Worm (Caenorhabditis elegans) whole organism, L1 larva: ENCODE data around the gene ZK970.8.
"Not testable (repeated sequence)": the region's sequence is repeated elsewhere in the genome, so short reads cannot be mapped to it uniquely, and the experiment has no call there.

Experiments
- C04F5.9 ChIP-seq: sonication (generic microtip); optimal IDR thresholded peaks from 2 replicates; lab custom pipeline; 2016; ENCODE audit warnings: missing genetic modification characterization, missing compliant biosample characterization
- F16B12.6 ChIP-seq: fragments of 150-350 bp; optimal IDR thresholded peaks from 2 replicates; lab custom pipeline; 2014; ENCODE audit warnings: missing biosample characterization, missing genetic modification characterization
- aha-1 ChIP-seq: fragments of 150-350 bp; optimal IDR thresholded peaks from 2 replicates; lab custom pipeline; 2014; ENCODE audit warnings: missing biosample characterization, missing genetic modification characterization
- aly-2 ChIP-seq: fragments of 150-350 bp; optimal IDR thresholded peaks from 2 replicates; lab custom pipeline; 2014; ENCODE audit warnings: missing biosample characterization, missing genetic modification characterization
- ama-1 ChIP-seq: fragments of 150-350 bp; optimal IDR thresholded peaks from 2 replicates; lab custom pipeline; 2014
- ceh-82 ChIP-seq, 3 experiments: fragments of 150-350 bp in 1 of 3; sonication (generic microtip) in 2 of 3; optimal IDR thresholded peaks; 2 replicates each; lab custom pipeline; 2014 to 2017; ENCODE audit warnings: missing biosample characterization in 3 of 3, missing genetic modification characterization in 3 of 3
- ceh-88 ChIP-seq: fragments of 200-800 bp; sonication (Bioruptor generic); IDR thresholded peaks from 2 replicates; pipeline ENCODE4 v1.3.6; 2022; ENCODE audit warnings: missing genetic modification characterization, missing compliant biosample characterization
- ces-1 ChIP-seq: fragments of 150-350 bp; optimal IDR thresholded peaks from 2 replicates; lab custom pipeline; 2014; ENCODE audit warnings: missing biosample characterization, missing genetic modification reagents, missing genetic modification characterization
- dpl-1 ChIP-seq, 3 experiments: fragments of 150-350 bp in 2 of 3; sonication (generic microtip) in 1 of 3; optimal IDR thresholded peaks; 2 replicates each; lab custom pipeline; 2014 to 2017; ENCODE audit warnings: missing biosample characterization in 3 of 3, missing genetic modification characterization in 3 of 3, missing genetic modification reagents in 3 of 3
- efl-1 ChIP-seq, 4 experiments: fragments of 150-350 bp; optimal IDR thresholded peaks in 3 of 4; peaks in 1 of 4; 1 replicate in 1 of 4; 2 replicates in 3 of 4; lab custom pipeline; 2014; ENCODE audit warnings: missing biosample characterization in 2 of 4, missing genetic modification characterization in 2 of 4, missing genetic modification reagents in 2 of 4
- efl-3 ChIP-seq: fragments of 200-800 bp; sonication (Bioruptor generic); optimal IDR thresholded peaks from 2 replicates; lab custom pipeline; 2018; ENCODE audit warnings: mild to moderate bottlenecking, missing genetic modification characterization, missing compliant biosample characterization
- egl-13 ChIP-seq: sonication (generic microtip); optimal IDR thresholded peaks from 2 replicates; lab custom pipeline; 2016; ENCODE audit warnings: missing genotype, missing genetic modification reagents, missing genetic modification characterization, missing compliant biosample characterization
- egl-27 ChIP-seq, 2 experiments: fragments of 150-350 bp in 1 of 2; sonication (generic microtip); optimal IDR thresholded peaks; 3 replicates each; lab custom pipeline; 2017 to 2018; ENCODE audit warnings: missing biosample characterization in 2 of 2, missing genetic modification characterization in 2 of 2, missing genetic modification reagents in 2 of 2
- fkh-10 ChIP-seq: sonication (generic microtip); optimal IDR thresholded peaks from 2 replicates; lab custom pipeline; 2017; ENCODE audit warnings: missing biosample characterization, missing genetic modification reagents, missing genetic modification characterization
- fkh-8 ChIP-seq: sonication (generic microtip); optimal IDR thresholded peaks from 2 replicates; lab custom pipeline; 2016; ENCODE audit warnings: mild to moderate bottlenecking, missing genetic modification characterization, missing compliant biosample characterization
- hlh-17 ChIP-seq: fragments of 200-800 bp; sonication (Bioruptor generic); optimal IDR thresholded peaks from 2 replicates; lab custom pipeline; 2018; ENCODE audit warnings: missing genetic modification characterization, mild to moderate bottlenecking, missing compliant biosample characterization, moderate library complexity, borderline replicate concordance
- hlh-4 ChIP-seq: sonication (generic microtip); optimal IDR thresholded peaks from 2 replicates; lab custom pipeline; 2016; ENCODE audit warnings: mild to moderate bottlenecking, missing genetic modification characterization, missing compliant biosample characterization
- isw-1 ChIP-seq: fragments of 200-800 bp; sonication (Bioruptor generic); IDR thresholded peaks from 2 replicates; pipeline ENCODE4 v1.3.6; 2022; ENCODE audit warnings: missing genetic modification characterization, missing compliant biosample characterization
- lin-15B ChIP-seq: fragments of 150-350 bp; sonication (generic microtip); optimal IDR thresholded peaks from 3 replicates; lab custom pipeline; 2014; ENCODE audit warnings: missing biosample characterization, missing genetic modification characterization
- lin-35 ChIP-seq, 2 experiments: fragments of 150-350 bp; optimal IDR thresholded peaks; 2 replicates each; lab custom pipeline; 2014; ENCODE audit warnings: missing biosample characterization in 2 of 2, missing genetic modification characterization in 2 of 2, missing genetic modification reagents in 2 of 2
- lir-3 ChIP-seq: sonication (generic microtip); optimal IDR thresholded peaks from 2 replicates; lab custom pipeline; 2016; ENCODE audit warnings: mild to moderate bottlenecking, missing genetic modification characterization, moderate library complexity, missing compliant biosample characterization; ENCODE audit not compliant: poor library complexity
- mab-9 ChIP-seq: fragments of 200-800 bp; sonication (Bioruptor generic); IDR thresholded peaks from 2 replicates; pipeline ENCODE4 v1.3.6; 2022; ENCODE audit warnings: missing genetic modification reagents, missing genetic modification characterization, missing compliant biosample characterization
- mdl-1 ChIP-seq, 2 experiments: fragments of 150-350 bp; optimal IDR thresholded peaks; 2 replicates each; lab custom pipeline; 2014 to 2017; ENCODE audit warnings: missing biosample characterization in 2 of 2, missing genetic modification characterization in 2 of 2, inconsistent platforms in 1 of 2
- mef-2 ChIP-seq: fragments of 150-350 bp; optimal IDR thresholded peaks from 2 replicates; lab custom pipeline; 2014; ENCODE audit warnings: missing biosample characterization, missing genetic modification characterization
- mep-1 ChIP-seq: fragments of 150-350 bp; optimal IDR thresholded peaks from 2 replicates; lab custom pipeline; 2014; ENCODE audit warnings: missing biosample characterization, missing genetic modification characterization
- nhr-11 ChIP-seq: fragments of 150-350 bp; optimal IDR thresholded peaks from 2 replicates; lab custom pipeline; 2014; ENCODE audit warnings: missing biosample characterization, missing genetic modification characterization
- nhr-12 ChIP-seq: sonication (generic microtip); optimal IDR thresholded peaks from 2 replicates; lab custom pipeline; 2017; ENCODE audit warnings: missing biosample characterization, missing genetic modification characterization
- nhr-20 ChIP-seq: sonication (generic microtip); optimal IDR thresholded peaks from 2 replicates; lab custom pipeline; 2016; ENCODE audit warnings: mild to moderate bottlenecking, missing genetic modification characterization, missing compliant biosample characterization
- nhr-47 ChIP-seq: sonication (generic microtip); optimal IDR thresholded peaks from 2 replicates; lab custom pipeline; 2016; ENCODE audit warnings: mild to moderate bottlenecking, missing genetic modification characterization, moderate library complexity, missing compliant biosample characterization
- nhr-71 ChIP-seq: sonication (generic microtip); optimal IDR thresholded peaks from 2 replicates; lab custom pipeline; 2016; ENCODE audit warnings: mild to moderate bottlenecking, missing genetic modification characterization, moderate library complexity, missing compliant biosample characterization
- nhr-76 ChIP-seq: sonication (generic microtip); optimal IDR thresholded peaks from 2 replicates; lab custom pipeline; 2017; ENCODE audit warnings: missing biosample characterization, missing genetic modification characterization
- nhr-77 ChIP-seq: fragments of 150-350 bp; optimal IDR thresholded peaks from 2 replicates; lab custom pipeline; 2014; ENCODE audit warnings: missing biosample characterization, missing genetic modification characterization
- nhr-84 ChIP-seq: sonication (generic microtip); optimal IDR thresholded peaks from 2 replicates; lab custom pipeline; 2017; ENCODE audit warnings: missing biosample characterization, missing genetic modification characterization
- nhr-85 ChIP-seq: sonication (generic microtip); peaks from one replicate; lab custom pipeline; 2016; ENCODE audit warnings: missing genetic modification characterization, inconsistent platforms, missing compliant biosample characterization
- pag-3 ChIP-seq: sonication (generic microtip); optimal IDR thresholded peaks from 2 replicates; lab custom pipeline; 2017; ENCODE audit warnings: missing genetic modification characterization, mild to moderate bottlenecking, missing compliant biosample characterization, antibody characterized with exemption, borderline replicate concordance; ENCODE audit not compliant: insufficient read depth
- rnt-1 ChIP-seq: sonication (generic microtip); optimal IDR thresholded peaks from 2 replicates; lab custom pipeline; 2016; ENCODE audit warnings: mild to moderate bottlenecking, missing genetic modification characterization, moderate library complexity, missing compliant biosample characterization
- sptf-1 ChIP-seq: fragments of 150-350 bp; optimal IDR thresholded peaks from 2 replicates; lab custom pipeline; 2014; ENCODE audit warnings: missing biosample characterization, missing genetic modification characterization
- swsn-7 ChIP-seq: sonication (generic microtip); optimal IDR thresholded peaks from 2 replicates; lab custom pipeline; 2016; ENCODE audit warnings: missing genetic modification characterization, missing compliant biosample characterization
- tbx-2 ChIP-seq: sonication (generic microtip); optimal IDR thresholded peaks from 2 replicates; lab custom pipeline; 2016; ENCODE audit warnings: missing genetic modification characterization, missing compliant biosample characterization
- unc-130 ChIP-seq: fragments of 150-350 bp; optimal IDR thresholded peaks from 2 replicates; lab custom pipeline; 2017; ENCODE audit warnings: missing biosample characterization, missing genetic modification characterization, inconsistent platforms
- unc-30 ChIP-seq: sonication (generic microtip); optimal IDR thresholded peaks from 2 replicates; lab custom pipeline; 2017; ENCODE audit warnings: missing biosample characterization, missing genetic modification characterization
- unc-98 ChIP-seq: fragments of 200-800 bp; sonication (Bioruptor generic); IDR thresholded peaks from 2 replicates; pipeline ENCODE4 v1.3.6; 2022; ENCODE audit warnings: missing genetic modification characterization, missing compliant biosample characterization
- vab-15 ChIP-seq: sonication (generic microtip); optimal IDR thresholded peaks from 2 replicates; lab custom pipeline; 2017; ENCODE audit warnings: missing genotype, mild to moderate bottlenecking, missing genetic modification characterization, missing compliant biosample characterization
- xbp-1 ChIP-seq: sonication (generic microtip); optimal IDR thresholded peaks from 2 replicates; lab custom pipeline; 2016; ENCODE audit warnings: missing genetic modification characterization, missing compliant biosample characterization

The ZK970.8 gene

DNA sequence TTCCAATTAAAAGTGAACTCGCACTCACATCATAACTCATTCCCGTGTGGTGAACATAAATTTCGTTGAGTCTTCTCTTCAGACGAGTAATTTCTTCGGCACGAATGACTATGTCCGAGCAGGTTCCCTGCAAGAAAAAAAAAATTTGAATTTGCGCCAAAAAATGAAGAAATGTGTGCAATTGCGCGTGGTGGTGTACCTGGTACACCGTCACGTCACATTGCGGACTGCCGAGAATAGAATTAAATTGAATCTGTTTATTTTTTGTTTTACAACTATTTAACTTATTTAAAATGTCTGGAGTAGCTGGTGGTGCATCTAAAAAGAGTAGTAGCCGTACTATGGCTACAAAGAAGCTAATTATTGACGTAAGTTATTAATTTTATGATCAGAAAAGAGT lies 8.5 kb upstream of the ZK970.8 start, which contains the start of gene mdt-22 (continued):
- TF ChIP-seq fkh-10 (GFP tag; lab: Kevin White, UChicago) (peak; percentile 63), sptf-1 (tag; lab: Kevin White, UChicago) (no peak), ceh-88 (GFP tag; lab: Robert Waterston, UW) (no peak), F16B12.6 (peak; percentile 99), rnt-1 (peak; percentile 89), nhr-47 (tag; lab: Kevin White, UChicago) (peak; percentile 87), unc-30 (tag; lab: Kevin White, UChicago) (no peak), lir-3 (tag; lab: Kevin White, UChicago) (peak; percentile 73), vab-15 (tag; lab: Kevin White, UChicago) (peak; percentile 68), aly-2 (peak; percentile 64), mef-2 (peak; percentile 25), hlh-4 (tag; lab: Kevin White, UChicago) (no peak), nhr-84 (no peak), mdl-1 (tag; optimal IDR thresholded peaks at IDR 0.05; lab: Kevin White, UChicago) (peak in 1 of 2 experiments; percentile 51), ces-1 (GFP tag; lab: Kevin White, UChicago) (no peak), nhr-76 (tag; lab: Kevin White, UChicago) (no peak), xbp-1 (tag; lab: Kevin White, UChicago) (peak; percentile 71), lin-35 (GFP tag; optimal IDR thresholded peaks at IDR 0.05; lab: Kevin White, UChicago) (peak; percentile 96 to 98), egl-13 (tag; lab: Kevin White, UChicago) (peak; percentile 66), nhr-77 (tag; lab: Kevin White, UChicago) (peak; percentile 68), dpl-1 (GFP tag; optimal IDR thresholded peaks at IDR 0.05; lab: Kevin White, UChicago) (peak; percentile 97 to 98 (median 97)), ama-1 (lab: Kevin White, UChicago) (peak; percentile 27), aha-1 (tag; lab: Kevin White, UChicago) (no peak), unc-98 (GFP tag; lab: Robert Waterston, UW) (peak; percentile 43; the same call in 1 of the 2 replicates), nhr-11 (tag; lab: Kevin White, UChicago) (no peak), ceh-82 (tag; optimal IDR thresholded peaks at IDR 0.05; lab: Kevin White, UChicago) (peak; percentile 79 to 88 (median 87)), nhr-12 (no peak), mep-1 (tag; lab: Kevin White, UChicago) (peak; percentile 91), nhr-71 (tag; lab: Kevin White, UChicago) (peak; percentile 83), hlh-17 (GFP tag; lab: Kevin White, UChicago) (no peak), swsn-7 (tag; lab: Kevin White, UChicago) (peak; percentile 80), fkh-8 (tag; lab: Kevin White, UChicago) (peak; percentile 73), efl-3 (GFP tag; lab: Kevin White, UChicago) (peak; percentile 21), egl-27 (tag; optimal IDR thresholded peaks at IDR 0.05; lab: Kevin White, UChicago) (no peak), mab-9 (GFP tag; lab: Robert Waterston, UW) (peak; percentile 72), unc-130 (tag; lab: Kevin White, UChicago) (peak; percentile 45), C04F5.9 (tag; lab: Kevin White, UChicago) (peak; percentile 52), nhr-20 (tag; lab: Kevin White, UChicago) (peak; percentile 77), tbx-2 (tag; lab: Kevin White, UChicago) (peak; percentile 80), isw-1 (peak; percentile 78), lin-15B (tag; lab: Kevin White, UChicago) (peak; percentile 85), pag-3 (no peak)

ce11 chrII:10302141-10302574 lies 7.3 kb upstream of the ZK970.8 start:
- TF ChIP-seq nhr-85 (tag; lab: Kevin White, UChicago), result peak; percentile 1
- not testable (repeated sequence) for TF ChIP-seq efl-1 (optimal IDR thresholded peaks at IDR 0.05; lab: Kevin White, UChicago)
- peak in 1 of 2 experiments; percentile 8 for TF ChIP-seq efl-1 (GFP tag; optimal IDR thresholded peaks at IDR 0.05 in 1 of 2; lab: Kevin White, UChicago)
